Worm (Caenorhabditis elegans): ENCODE measurements around the gene C17C3.24.
"Not testable (repeated sequence)": the region's sequence is repeated elsewhere in the genome, so short reads cannot be mapped to it uniquely, and the experiment has no call there.

C17C3.24 gene

DNA sequence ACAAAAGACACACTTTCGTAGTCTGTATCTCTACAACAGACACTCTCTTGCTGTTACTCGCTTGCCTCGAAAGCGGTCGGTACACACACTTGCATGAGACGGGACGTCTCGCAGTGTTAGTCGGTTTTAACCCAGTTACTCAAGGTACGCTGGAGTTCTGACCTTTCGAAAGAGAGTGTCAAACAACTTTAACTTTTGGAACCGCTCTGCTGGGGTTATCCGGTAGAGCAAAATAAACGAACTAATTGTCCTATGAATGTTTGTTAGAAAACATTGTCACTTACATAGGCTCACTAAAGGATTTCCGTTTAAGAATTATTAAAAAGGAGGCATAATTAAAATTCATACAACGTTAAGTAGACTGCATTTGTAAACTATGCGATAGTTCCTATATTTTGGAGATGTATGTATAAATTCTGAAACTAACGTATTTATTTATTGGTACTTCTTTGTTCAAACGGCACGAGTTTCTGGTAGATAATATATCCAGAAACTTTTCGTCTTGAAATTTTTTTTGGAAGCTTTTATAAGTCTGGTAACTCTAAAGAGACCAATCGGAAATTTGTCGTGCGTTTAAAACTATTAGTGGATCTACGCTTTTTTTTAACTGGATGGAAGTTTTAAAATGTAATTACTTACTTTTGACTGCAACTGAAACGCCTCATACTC, 2.0 kb upstream of the C17C3.24 start (continued):
- TF ChIP-seq eyg-1 (tag; optimal IDR thresholded peaks at IDR 0.05), result peak; percentile 51
- peak; percentile 69 for TF ChIP-seq T23F11.4 (GFP tag; optimal IDR thresholded peaks at IDR 0.05)
- peak; percentile 59 for TF ChIP-seq unc-3 (GFP tag; conservative IDR thresholded peaks at IDR 0.05)
- peak; percentile 55 for TF ChIP-seq unc-3 (tag; optimal IDR thresholded peaks at IDR 0.05)
- peak; percentile 3 for TF ChIP-seq hlh-30 (tag; optimal IDR thresholded peaks at IDR 0.05; ENCODE audit: insufficient read depth)
- TF ChIP-seq dve-1 (tag; optimal IDR thresholded peaks at IDR 0.05), result peak; percentile 93
- no peak for TF ChIP-seq dmd-4 (tag; optimal IDR thresholded peaks at IDR 0.05; ENCODE audit: borderline replicate concordance)
- TF ChIP-seq hlh-13 (GFP tag; optimal IDR thresholded peaks at IDR 0.05), result peak; percentile 64
- TF ChIP-seq rnt-1 (tag; optimal IDR thresholded peaks at IDR 0.05), result peak; percentile 78
- peak; percentile 68 for TF ChIP-seq lin-11 (tag; optimal IDR thresholded peaks at IDR 0.05)
- TF ChIP-seq ceh-30 (tag; optimal IDR thresholded peaks at IDR 0.05), result peak; percentile 29
- TF ChIP-seq syd-9 (tag; optimal IDR thresholded peaks at IDR 0.05), result peak; percentile 65
- peak; percentile 68 for TF ChIP-seq madf-2 (tag; optimal IDR thresholded peaks at IDR 0.05)
- TF ChIP-seq fax-1 (tag; optimal IDR thresholded peaks at IDR 0.05), result peak; percentile 68
- TF ChIP-seq gmeb-2 (tag; optimal IDR thresholded peaks at IDR 0.05), result peak; percentile 56
- peak; percentile 82 for TF ChIP-seq ref-2 (tag; optimal IDR thresholded peaks at IDR 0.05)
- peak; percentile 71 for TF ChIP-seq K02D7.2 (tag; optimal IDR thresholded peaks at IDR 0.05)

DNA sequence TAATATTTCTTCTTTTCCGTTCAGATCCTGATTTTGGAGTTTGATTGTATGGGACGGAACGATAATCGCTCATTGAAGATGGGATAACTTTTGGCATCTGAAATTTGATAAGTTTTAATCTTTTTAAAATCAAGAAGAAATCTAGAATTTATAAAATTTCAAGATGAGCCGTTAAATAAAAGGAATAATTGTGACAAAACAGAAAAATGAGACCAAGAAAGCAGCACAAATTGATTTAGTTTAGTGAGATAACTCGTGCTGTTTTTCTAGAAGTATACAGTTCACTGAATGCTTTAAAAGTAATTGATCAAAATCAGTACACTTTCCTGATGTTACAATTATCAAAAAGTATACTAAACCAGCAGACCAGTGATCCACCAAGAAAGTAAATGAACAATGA, 1.5 kb downstream of the C17C3.24 start, which contains the start of gene hlh-27:
TSS of gene hlh-27 (minus strand) at position 101 of the 400 bp plus-strand sequence.
- not testable (repeated sequence) for TF ChIP-seq ceh-2 (tag; optimal IDR thresholded peaks at IDR 0.05); sox-2 (GFP tag; IDR thresholded peaks at IDR 0.05); unc-86 (tag; optimal IDR thresholded peaks at IDR 0.05)

DNA sequence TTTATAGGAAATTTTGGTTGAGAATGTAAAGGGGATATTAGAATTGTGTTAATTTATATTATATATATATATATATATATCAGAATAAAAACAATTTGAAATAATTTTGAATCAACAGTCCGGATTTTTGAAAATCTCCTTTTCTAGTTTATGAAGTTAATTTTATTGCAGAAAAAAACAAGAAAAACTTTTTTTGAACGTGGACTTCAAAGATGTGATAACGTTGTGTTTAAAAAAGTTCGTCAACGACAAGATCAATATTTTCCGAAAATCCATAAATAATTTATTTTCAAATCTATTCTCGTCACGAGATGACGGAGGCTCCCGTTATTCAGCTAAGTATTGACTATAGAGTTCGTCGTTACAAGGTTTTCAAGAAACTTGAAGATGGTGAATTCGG, 4.1 kb downstream of the C17C3.24 start, which contains the start of gene C17C3.11:
TSS of gene C17C3.11 (plus strand) at position 301 of the 400 bp plus-strand sequence.
- TF ChIP-seq C08G9.2 (tag; optimal IDR thresholded peaks at IDR 0.05) (no peak), gmeb-2 (tag; optimal IDR thresholded peaks at IDR 0.05) (no peak), ceh-45 (GFP tag; IDR thresholded peaks at IDR 0.05) (no peak), sox-4 (tag; optimal IDR thresholded peaks at IDR 0.05) (no peak), npax-4 (tag; optimal IDR thresholded peaks at IDR 0.05) (no peak), ets-4 (tag; optimal IDR thresholded peaks at IDR 0.05) (no peak), fax-1 (tag; optimal IDR thresholded peaks at IDR 0.05) (no peak), Y22D7AL.16 (tag; optimal IDR thresholded peaks at IDR 0.05) (no peak), F13H6.1 (tag; optimal IDR thresholded peaks at IDR 0.05) (no peak), hlh-8 (tag; optimal IDR thresholded peaks at IDR 0.05) (no peak), eyg-1 (tag; optimal IDR thresholded peaks at IDR 0.05) (no peak), tbx-2 (tag; optimal IDR thresholded peaks at IDR 0.05) (no peak), nhr-232 (tag; optimal IDR thresholded peaks at IDR 0.05) (no peak), fkh-6 (tag; optimal IDR thresholded peaks at IDR 0.05) (no peak), madf-2 (tag; optimal IDR thresholded peaks at IDR 0.05) (no peak), ztf-16 (tag; optimal IDR thresholded peaks at IDR 0.05) (no peak), pat-9 (tag; optimal IDR thresholded peaks at IDR 0.05) (no peak), elt-4 (tag; optimal IDR thresholded peaks at IDR 0.05) (no peak), ceh-34 (tag; optimal IDR thresholded peaks at IDR 0.05) (no peak)

DNA sequence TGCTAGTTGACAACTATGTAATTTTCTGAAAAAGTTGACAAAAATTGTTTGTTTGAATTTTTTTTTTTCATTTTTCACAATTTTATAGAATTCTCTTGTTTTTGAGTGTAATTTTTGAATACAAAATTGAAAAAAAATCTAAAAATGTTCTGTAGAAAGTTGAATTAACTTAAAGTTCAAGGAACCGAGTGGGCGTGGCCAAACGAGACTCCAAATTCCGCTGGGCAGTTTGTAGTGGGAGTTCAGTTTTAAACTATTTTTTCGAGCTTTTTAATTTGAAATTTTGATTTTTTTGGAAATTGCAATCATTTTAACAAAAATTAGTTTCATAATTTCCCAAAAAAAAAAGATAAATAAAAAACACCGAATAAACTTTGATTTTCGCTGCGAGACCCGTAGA, 4.5 kb downstream of the C17C3.24 start:
- TF ChIP-seq lin-11 (tag; optimal IDR thresholded peaks at IDR 0.05) (no peak), mec-3 (tag; optimal IDR thresholded peaks at IDR 0.05; ENCODE audit: borderline replicate concordance) (no peak), zip-5 (tag; optimal IDR thresholded peaks at IDR 0.05) (no peak), che-1 (tag; optimal IDR thresholded peaks at IDR 0.05) (no peak), pha-4 (tag; optimal IDR thresholded peaks at IDR 0.05) (no peak), nhr-232 (tag; optimal IDR thresholded peaks at IDR 0.05) (no peak), K09A11.1 (tag; optimal IDR thresholded peaks at IDR 0.05; ENCODE audit: insufficient read depth) (no peak), ceh-19 (GFP tag; optimal IDR thresholded peaks at IDR 0.05) (no peak)

Data from whole organism, late embryonic.